Worm (Caenorhabditis elegans): ENCODE data around the gene klp-11.

klp-11 gene

ce11 chrIV:8757729-8758128 lies 4.1 kb downstream of the klp-11 start (continued):
- 0 out of 2 replicates have a peak, but pooled peaks have one; percentile 44 for TF ChIP-seq tra-1 (GFP tag; IDR thresholded peaks at IDR 0.05)
- no peak for TF ChIP-seq arid-1 (GFP tag; conservative IDR thresholded peaks at IDR 0.05)
- no peak for TF ChIP-seq lim-7 (GFP tag; IDR thresholded peaks at IDR 0.05)
- no peak for TF ChIP-seq duxl-1 (tag; optimal IDR thresholded peaks at IDR 0.05; ENCODE audit: poor library complexity)
- no peak for TF ChIP-seq R02D3.7 (tag; optimal IDR thresholded peaks at IDR 0.05)
- TF ChIP-seq unc-62 (GFP tag; optimal IDR thresholded peaks at IDR 0.05 in 1 of 2) = peak in 1 of 2 experiments; percentile 74
- TF ChIP-seq unc-62 (tag; optimal IDR thresholded peaks at IDR 0.05) = no peak
- no peak for TF ChIP-seq set-16 (GFP tag; IDR thresholded peaks at IDR 0.05)
- TF ChIP-seq nhr-10 (tag; optimal IDR thresholded peaks at IDR 0.05) = no peak
- no peak for TF ChIP-seq daf-8 (GFP tag; IDR thresholded peaks at IDR 0.05)
- no peak for TF ChIP-seq php-3 (GFP tag; IDR thresholded peaks at IDR 0.05)
- TF ChIP-seq nhr-11 (tag; optimal IDR thresholded peaks at IDR 0.05) = peak; percentile 7
- TF ChIP-seq zip-11 (GFP tag; IDR thresholded peaks at IDR 0.05) = no peak
- TF ChIP-seq daf-19 (GFP tag; conservative IDR thresholded peaks at IDR 0.05) = no peak
- TF ChIP-seq egl-27 (tag; optimal IDR thresholded peaks at IDR 0.05) = no peak
- TF ChIP-seq ctbp-1 (GFP tag; IDR thresholded peaks at IDR 0.05) = no peak
- TF ChIP-seq cey-2 (tag; optimal IDR thresholded peaks at IDR 0.05; ENCODE audit: borderline replicate concordance, insufficient read depth) = no peak
- TF ChIP-seq hlh-30 (tag; optimal IDR thresholded peaks at IDR 0.05; ENCODE audit: insufficient read depth) = no peak
- no peak for TF ChIP-seq lir-3 (tag; optimal IDR thresholded peaks at IDR 0.05)
- no peak for TF ChIP-seq dpl-1 (GFP tag; optimal IDR thresholded peaks at IDR 0.05)
- TF ChIP-seq Y105C5A.15 (GFP tag; IDR thresholded peaks at IDR 0.05) = no peak
- no peak for TF ChIP-seq lin-15B (tag; optimal IDR thresholded peaks at IDR 0.05)
- no peak for TF ChIP-seq ama-1 (optimal IDR thresholded peaks at IDR 0.05)
- no peak for TF ChIP-seq lin-13 (GFP tag; optimal IDR thresholded peaks at IDR 0.05)
- TF ChIP-seq hlh-11 (tag; optimal IDR thresholded peaks at IDR 0.05) = peak; percentile 73
- no peak for TF ChIP-seq ces-1 (GFP tag; optimal IDR thresholded peaks at IDR 0.05)
- TF ChIP-seq mes-2 (tag; optimal IDR thresholded peaks at IDR 0.05; ENCODE audit: poor library complexity, severe bottlenecking) = no peak
- TF ChIP-seq T26A8.4 (GFP tag; IDR thresholded peaks at IDR 0.05) = no peak; the same call in 1 of the 2 replicates
- no peak for TF ChIP-seq madf-5 (GFP tag; IDR thresholded peaks at IDR 0.05)
- TF ChIP-seq fkh-10 (GFP tag; optimal IDR thresholded peaks at IDR 0.05) = no peak
- TF ChIP-seq hif-1 (tag; optimal IDR thresholded peaks at IDR 0.05) = no peak
- TF ChIP-seq vab-7 (GFP tag; IDR thresholded peaks at IDR 0.05) = no peak
- no peak for TF ChIP-seq nhr-111 (GFP tag; optimal IDR thresholded peaks at IDR 0.05)
- TF ChIP-seq lsy-2 (tag; optimal IDR thresholded peaks at IDR 0.05) = peak in 1 of 2 experiments; percentile 4
- TF ChIP-seq nhr-48 (tag; optimal IDR thresholded peaks at IDR 0.05) = no peak
- no peak for TF ChIP-seq ceh-20 (GFP tag; IDR thresholded peaks at IDR 0.05)
- no peak for TF ChIP-seq jun-1 (tag; optimal IDR thresholded peaks at IDR 0.05)
- TF ChIP-seq mdt-29 (GFP tag; IDR thresholded peaks at IDR 0.05) = no peak
- TF ChIP-seq aha-1 (tag) = peak; percentile 12
- TF ChIP-seq ceh-32 (tag; optimal IDR thresholded peaks at IDR 0.05; ENCODE audit: poor library complexity) = no peak
- TF ChIP-seq spr-1 (tag; optimal IDR thresholded peaks at IDR 0.05) = no peak
- no peak for TF ChIP-seq nhr-41 (GFP tag; IDR thresholded peaks at IDR 0.05)
- TF ChIP-seq ceh-44 (GFP tag; IDR thresholded peaks at IDR 0.05) = no peak
- no peak for TF ChIP-seq egl-43 (GFP tag; IDR thresholded peaks at IDR 0.05)
- no peak for TF ChIP-seq attf-4 (tag; optimal IDR thresholded peaks at IDR 0.05)
- no peak for TF ChIP-seq daf-16 (GFP tag; optimal IDR thresholded peaks at IDR 0.05)
- peak; percentile 72 for TF ChIP-seq daf-16 (tag; optimal IDR thresholded peaks at IDR 0.05)
- TF ChIP-seq snpc-4 (tag; optimal IDR thresholded peaks at IDR 0.05) = no peak
- TF ChIP-seq madf-9 (GFP tag; conservative IDR thresholded peaks at IDR 0.05) = no peak
- TF ChIP-seq snpc-1.2 (GFP tag; IDR thresholded peaks at IDR 0.05) = no peak
- TF ChIP-seq T20F7.1 (GFP tag; optimal IDR thresholded peaks at IDR 0.05) = no peak
- no peak for TF ChIP-seq rbr-2 (tag; optimal IDR thresholded peaks at IDR 0.05)

All from whole organism, L4 larva.